Fruit fly (Drosophila melanogaster): Measurements from ENCODE around the gene NijA.

The NijA gene

DNA sequence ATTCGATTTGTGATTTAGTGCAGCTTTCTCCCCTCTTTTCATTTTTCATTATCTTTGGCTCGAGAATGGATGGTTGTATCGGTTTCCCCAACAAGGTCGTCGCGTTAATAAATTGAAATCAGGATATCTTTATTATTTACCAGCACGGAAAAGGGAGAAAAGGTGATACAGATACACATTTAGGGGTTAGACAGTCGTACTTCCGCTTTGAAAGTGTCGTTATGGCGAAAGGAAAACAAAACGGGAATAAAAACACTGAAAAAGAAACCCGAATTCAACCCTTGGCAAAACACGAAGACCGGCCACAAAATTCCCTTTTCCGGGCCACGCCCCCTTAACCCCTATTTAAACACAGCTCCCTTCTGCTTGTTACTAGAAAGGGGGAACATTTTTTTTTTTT, 12.2 kb downstream of the NijA start:
- no peak for TF ChIP-seq CG3919 (GFP tag; optimal IDR thresholded peaks at IDR 0.05)
- no peak for TF ChIP-seq OdsH (GFP tag; optimal IDR thresholded peaks at IDR 0.05)
- no peak for TF ChIP-seq CG9139 (GFP tag; optimal IDR thresholded peaks at IDR 0.05)
- TF ChIP-seq dsx (GFP tag; optimal IDR thresholded peaks at IDR 0.05; ENCODE audit: poor library complexity, severe bottlenecking), result no peak
- no peak for TF ChIP-seq CG34406 (GFP tag; optimal IDR thresholded peaks at IDR 0.05)
- TF ChIP-seq CG16779 (tag; optimal IDR thresholded peaks at IDR 0.05), result no peak
- no peak for TF ChIP-seq Hr38 (GFP tag; optimal IDR thresholded peaks at IDR 0.05)
- TF ChIP-seq lz (GFP tag; optimal IDR thresholded peaks at IDR 0.05), result no peak
- TF ChIP-seq fd85E (GFP tag; optimal IDR thresholded peaks at IDR 0.05), result no peak
- TF ChIP-seq Sox15 (GFP tag; optimal IDR thresholded peaks at IDR 0.05), result no peak
- TF ChIP-seq CG11762 (GFP tag; optimal IDR thresholded peaks at IDR 0.05; ENCODE audit: insufficient read depth), result no peak
- no peak for TF ChIP-seq CG3032 (tag; optimal IDR thresholded peaks at IDR 0.05)

DNA sequence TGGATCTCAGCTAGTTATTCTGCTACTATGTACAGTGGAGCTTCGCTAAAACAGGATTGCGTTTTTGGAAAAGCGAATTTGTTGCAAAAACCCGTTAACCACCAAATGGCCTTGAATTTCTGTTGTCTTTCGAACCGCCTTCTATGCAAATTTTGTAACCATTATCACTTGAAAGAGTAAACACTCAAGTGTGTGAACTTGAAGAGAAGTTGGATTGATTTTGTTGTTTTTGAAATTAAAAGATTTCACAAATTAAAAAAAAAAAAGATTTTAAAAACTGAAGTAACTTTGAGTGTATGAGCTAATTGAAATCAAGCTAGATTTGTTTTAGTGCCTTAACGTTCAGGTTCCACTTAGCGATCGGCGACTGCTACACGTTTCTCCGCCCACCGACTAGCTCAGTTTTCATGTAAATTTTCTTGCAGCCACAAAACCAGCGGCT, 12.8 kb downstream of the NijA start:
- TF ChIP-seq Hr4 (GFP tag; optimal IDR thresholded peaks at IDR 0.05) (peak; percentile 82), CG15336 (GFP tag; IDR thresholded peaks at IDR 0.05) (peak; percentile 88), Sox14 (GFP tag; optimal IDR thresholded peaks at IDR 0.05) (peak; percentile 67), acj6 (GFP tag; optimal IDR thresholded peaks at IDR 0.05) (peak; percentile 43), CG32006 (GFP tag; optimal IDR thresholded peaks at IDR 0.05) (peak; percentile 92), CG6808 (GFP tag; optimal IDR thresholded peaks at IDR 0.05) (no peak), ss (GFP tag; optimal IDR thresholded peaks at IDR 0.05) (peak; percentile 20 to 48), cyc (GFP tag; optimal IDR thresholded peaks at IDR 0.05) (peak; percentile 76), CG8319 (GFP tag; optimal IDR thresholded peaks at IDR 0.05) (peak; percentile 67), CG6854 (GFP tag; optimal IDR thresholded peaks at IDR 0.05) (no peak), lz (GFP tag; optimal IDR thresholded peaks at IDR 0.05) (peak; percentile 65), CG4318 (GFP tag; optimal IDR thresholded peaks at IDR 0.05) (no peak), topi (GFP tag; optimal IDR thresholded peaks at IDR 0.05) (peak; percentile 73), CG16779 (tag; optimal IDR thresholded peaks at IDR 0.05) (peak; percentile 64), CG11294 (GFP tag; IDR thresholded peaks at IDR 0.05) (peak; percentile 73), CG11902 (GFP tag; optimal IDR thresholded peaks at IDR 0.05) (peak; percentile 24), dac (GFP tag; optimal IDR thresholded peaks at IDR 0.05) (peak; percentile 69), Sox15 (GFP tag; optimal IDR thresholded peaks at IDR 0.05) (peak; percentile 43), Smox (GFP tag; optimal IDR thresholded peaks at IDR 0.05) (peak; percentile 26), Gug (GFP tag; IDR thresholded peaks at IDR 0.05) (peak; percentile 67), spab (GFP tag; optimal IDR thresholded peaks at IDR 0.05) (peak; percentile 72), Ets96B (tag; optimal IDR thresholded peaks at IDR 0.05) (peak; percentile 64), CG9139 (GFP tag; optimal IDR thresholded peaks at IDR 0.05) (no peak), CG6792 (GFP tag; optimal IDR thresholded peaks at IDR 0.05) (peak; percentile 69), dsx (GFP tag; optimal IDR thresholded peaks at IDR 0.05; ENCODE audit: poor library complexity, severe bottlenecking) (peak; percentile 69), vri (GFP tag; optimal IDR thresholded peaks at IDR 0.05) (no peak), Ets21C (GFP tag; optimal IDR thresholded peaks at IDR 0.05) (peak; percentile 64), Blimp-1 (GFP tag; optimal IDR thresholded peaks at IDR 0.05) (no peak), Eip75B (GFP tag; optimal IDR thresholded peaks at IDR 0.05) (peak; percentile 76), fkh (GFP tag; optimal IDR thresholded peaks at IDR 0.05) (no peak), CG8119 (GFP tag; IDR thresholded peaks at IDR 0.05) (peak; percentile 89), eg (GFP tag; IDR thresholded peaks at IDR 0.05) (peak; percentile 82), Eip93F (GFP tag; optimal IDR thresholded peaks at IDR 0.05) (no peak), CG1621 (tag; optimal IDR thresholded peaks at IDR 0.05) (no peak), svp (GFP tag) (peak; percentile 72), salr (GFP tag; optimal IDR thresholded peaks at IDR 0.05) (peak in 1 of 2 experiments; percentile 64), CG3032 (tag; optimal IDR thresholded peaks at IDR 0.05) (peak; percentile 25), achi (GFP tag; optimal IDR thresholded peaks at IDR 0.05) (peak; percentile 71), CG34406 (GFP tag; optimal IDR thresholded peaks at IDR 0.05) (peak; percentile 23), esn (GFP tag; optimal IDR thresholded peaks at IDR 0.05) (peak; percentile 66), pdm3 (GFP tag; optimal IDR thresholded peaks at IDR 0.05) (no peak), Hr38 (GFP tag; optimal IDR thresholded peaks at IDR 0.05) (no peak), CG3919 (GFP tag; optimal IDR thresholded peaks at IDR 0.05) (peak; percentile 74), Hr39 (GFP tag; optimal IDR thresholded peaks at IDR 0.05) (peak; percentile 44), Met (GFP tag; optimal IDR thresholded peaks at IDR 0.05) (peak; percentile 42), CG11762 (GFP tag; optimal IDR thresholded peaks at IDR 0.05; ENCODE audit: insufficient read depth) (peak; percentile 46)
